Fruit fly (Drosophila melanogaster) whole organism, prepupa: ENCODE results near the gene CG6607.

Experiments used
- CG10631 ChIP-seq: fragments of 200-800 bp; sonication (Bioruptor generic); optimal IDR thresholded peaks from 2 replicates; lab custom pipeline; 2016; ENCODE audit warnings: missing biosample characterization, missing genetic modification characterization
- CG10669 ChIP-seq: fragments of 200-800 bp; sonication (Bioruptor generic); optimal IDR thresholded peaks from 3 replicates; lab custom pipeline; 2018; ENCODE audit warnings: missing biosample characterization, mild to moderate bottlenecking, missing genetic modification characterization, moderate library complexity
- CG11294 ChIP-seq: fragments of 200-800 bp; sonication (Bioruptor generic); IDR thresholded peaks from 2 replicates; pipeline ENCODE4 v1.3.6; 2022; ENCODE audit warnings: missing biosample characterization, missing genetic modification characterization
- CG11902 ChIP-seq: fragments of 200-800 bp; sonication (Bioruptor generic); optimal IDR thresholded peaks from 3 replicates; lab custom pipeline; 2016; ENCODE audit warnings: missing biosample characterization, missing genetic modification characterization
- CG1621 ChIP-seq: fragments of 200-800 bp; sonication (Bioruptor generic); optimal IDR thresholded peaks from 3 replicates; lab custom pipeline; 2018; ENCODE audit warnings: missing biosample characterization, mild to moderate bottlenecking, missing genetic modification characterization
- CG16779 ChIP-seq: fragments of 200-800 bp; sonication (Bioruptor generic); optimal IDR thresholded peaks from 3 replicates; lab custom pipeline; 2017; ENCODE audit warnings: missing biosample characterization, mild to moderate bottlenecking, missing genetic modification characterization
- CG32006 ChIP-seq: fragments of 200-800 bp; sonication (Bioruptor generic); optimal IDR thresholded peaks from 3 replicates; lab custom pipeline; 2017; ENCODE audit warnings: missing biosample characterization, mild to moderate bottlenecking, missing genetic modification characterization
- CG34406 ChIP-seq: fragments of 200-800 bp; sonication (Bioruptor generic); optimal IDR thresholded peaks from 3 replicates; lab custom pipeline; 2016; ENCODE audit warnings: missing biosample characterization, missing genetic modification characterization
- CG4318 ChIP-seq: fragments of 200-800 bp; sonication (Bioruptor generic); optimal IDR thresholded peaks from 3 replicates; lab custom pipeline; 2017; ENCODE audit warnings: missing biosample characterization, mild to moderate bottlenecking, missing genetic modification characterization
- CG6163 ChIP-seq: fragments of 200-800 bp; sonication (Bioruptor generic); IDR thresholded peaks from 3 replicates; pipeline ENCODE4 v1.3.6; 2022; ENCODE audit warnings: missing biosample characterization, missing genetic modification characterization
- CG6276 ChIP-seq: fragments of 200-800 bp; sonication (Bioruptor generic); optimal IDR thresholded peaks from 2 replicates; lab custom pipeline; 2017; ENCODE audit warnings: missing biosample characterization, mild to moderate bottlenecking, missing genetic modification characterization
- CG6792 ChIP-seq: fragments of 200-800 bp; sonication (Bioruptor generic); optimal IDR thresholded peaks from 3 replicates; lab custom pipeline; 2016; ENCODE audit warnings: missing biosample characterization, missing genetic modification characterization
- CG6808 ChIP-seq: fragments of 200-800 bp; sonication (Bioruptor generic); optimal IDR thresholded peaks from 3 replicates; lab custom pipeline; 2017; ENCODE audit warnings: missing biosample characterization, missing genetic modification characterization, mild to moderate bottlenecking, moderate library complexity, missing genetic modification reagents
- CG7368 ChIP-seq: fragments of 200-800 bp; sonication (Bioruptor generic); optimal IDR thresholded peaks from 3 replicates; lab custom pipeline; 2016; ENCODE audit warnings: missing biosample characterization, missing genetic modification characterization
- CG8119 ChIP-seq: fragments of 200-800 bp; sonication (Bioruptor generic); IDR thresholded peaks from 3 replicates; pipeline ENCODE4 v1.3.6; 2022; ENCODE audit warnings: missing biosample characterization, missing genetic modification characterization
- CG8632 ChIP-seq: fragments of 200-800 bp; sonication (Bioruptor generic); optimal IDR thresholded peaks from 3 replicates; lab custom pipeline; 2016; ENCODE audit warnings: missing biosample characterization, missing genetic modification characterization
- CG9139 ChIP-seq: fragments of 200-800 bp; sonication (Bioruptor generic); optimal IDR thresholded peaks from 3 replicates; lab custom pipeline; 2017; ENCODE audit warnings: missing biosample characterization, mild to moderate bottlenecking, missing genetic modification characterization
- Eip75B ChIP-seq: fragments of 200-800 bp; sonication (Bioruptor generic); optimal IDR thresholded peaks from 3 replicates; lab custom pipeline; 2016; ENCODE audit warnings: missing biosample characterization, missing genetic modification characterization
- Eip93F ChIP-seq: fragments of 200-800 bp; sonication (Bioruptor generic); optimal IDR thresholded peaks from 2 replicates; lab custom pipeline; 2016; ENCODE audit warnings: missing biosample characterization, mild to moderate bottlenecking, missing genetic modification characterization
- Ets21C ChIP-seq: fragments of 200-800 bp; sonication (Bioruptor generic); optimal IDR thresholded peaks from 3 replicates; lab custom pipeline; 2016; ENCODE audit warnings: missing biosample characterization, missing genetic modification characterization
- Ets96B ChIP-seq: fragments of 200-800 bp; optimal IDR thresholded peaks from 2 replicates; lab custom pipeline; 2019; ENCODE audit warnings: missing biosample characterization, mild to moderate bottlenecking, missing genetic modification characterization, moderate library complexity
- Gug ChIP-seq: fragments of 200-800 bp; sonication (Bioruptor generic); IDR thresholded peaks from 2 replicates; pipeline ENCODE4 v1.3.6; 2022; ENCODE audit warnings: missing biosample characterization, missing genetic modification characterization
- Hr39 ChIP-seq: fragments of 200-800 bp; sonication (Bioruptor generic); optimal IDR thresholded peaks from 2 replicates; lab custom pipeline; 2016; ENCODE audit warnings: missing biosample characterization, missing genetic modification characterization
- Hr4 ChIP-seq: fragments of 200-800 bp; sonication (Bioruptor generic); optimal IDR thresholded peaks from 3 replicates; lab custom pipeline; 2016; ENCODE audit warnings: missing biosample characterization, missing genetic modification characterization
- Lpt ChIP-seq: fragments of 200-800 bp; sonication (Bioruptor generic); optimal IDR thresholded peaks from 3 replicates; lab custom pipeline; 2016; ENCODE audit warnings: missing biosample characterization, missing genetic modification characterization
- OdsH ChIP-seq: fragments of 200-800 bp; sonication (Bioruptor generic); optimal IDR thresholded peaks from 3 replicates; lab custom pipeline; 2016; ENCODE audit warnings: missing biosample characterization, missing genetic modification characterization
- Smox ChIP-seq: fragments of 200-800 bp; sonication (Bioruptor generic); optimal IDR thresholded peaks from 3 replicates; lab custom pipeline; 2016; ENCODE audit warnings: missing biosample characterization, missing genetic modification characterization
- Sox102F ChIP-seq: fragments of 200-800 bp; sonication (Bioruptor generic); optimal IDR thresholded peaks from 2 replicates; lab custom pipeline; 2016; ENCODE audit warnings: missing biosample characterization, mild to moderate bottlenecking, missing genetic modification characterization
- Sox14 ChIP-seq: fragments of 200-800 bp; sonication (Bioruptor generic); optimal IDR thresholded peaks from 3 replicates; lab custom pipeline; 2016; ENCODE audit warnings: missing biosample characterization, missing genetic modification characterization
- Sox15 ChIP-seq: fragments of 200-800 bp; sonication (Bioruptor generic); optimal IDR thresholded peaks from 3 replicates; lab custom pipeline; 2016; ENCODE audit warnings: missing biosample characterization, missing genetic modification characterization
- dac ChIP-seq: fragments of 200-800 bp; sonication (Bioruptor generic); optimal IDR thresholded peaks from 2 replicates; lab custom pipeline; 2017; ENCODE audit warnings: missing biosample characterization, mild to moderate bottlenecking, missing genetic modification characterization
- dsx ChIP-seq: fragments of 200-800 bp; optimal IDR thresholded peaks from 3 replicates; lab custom pipeline; 2019; ENCODE audit warnings: missing biosample characterization, mild to moderate bottlenecking, missing genetic modification characterization, moderate library complexity; ENCODE audit not compliant: poor library complexity, severe bottlenecking
- esn ChIP-seq: fragments of 200-800 bp; sonication (Bioruptor generic); optimal IDR thresholded peaks from 2 replicates; lab custom pipeline; 2016; ENCODE audit warnings: missing biosample characterization, mild to moderate bottlenecking, missing genetic modification characterization, moderate library complexity
- fd85E ChIP-seq: fragments of 200-800 bp; sonication (Bioruptor generic); optimal IDR thresholded peaks from 3 replicates; lab custom pipeline; 2016; ENCODE audit warnings: missing biosample characterization, missing genetic modification characterization
- fkh ChIP-seq: fragments of 200-800 bp; sonication (Bioruptor generic); optimal IDR thresholded peaks from 3 replicates; lab custom pipeline; 2017; ENCODE audit warnings: missing biosample characterization, mild to moderate bottlenecking, missing genetic modification characterization, moderate library complexity
- net ChIP-seq: fragments of 200-800 bp; sonication (Bioruptor generic); optimal IDR thresholded peaks from 3 replicates; lab custom pipeline; 2016; ENCODE audit warnings: missing biosample characterization, missing genetic modification characterization
- salr ChIP-seq, 2 experiments: fragments of 200-800 bp; sonication (Bioruptor generic); optimal IDR thresholded peaks; 3 replicates each; lab custom pipeline; 2016 to 2018; ENCODE audit warnings: missing biosample characterization in 2 of 2, missing genetic modification characterization in 2 of 2, mild to moderate bottlenecking in 1 of 2
- svp ChIP-seq: fragments of 200-800 bp; sonication (Bioruptor generic); peaks from one replicate; lab custom pipeline; 2016; ENCODE audit warnings: missing biosample characterization, missing genetic modification characterization
- vri ChIP-seq: fragments of 200-800 bp; sonication (Bioruptor generic); optimal IDR thresholded peaks from 3 replicates; lab custom pipeline; 2016; ENCODE audit warnings: missing biosample characterization, mild to moderate bottlenecking, missing genetic modification characterization

CG6607 gene

DNA sequence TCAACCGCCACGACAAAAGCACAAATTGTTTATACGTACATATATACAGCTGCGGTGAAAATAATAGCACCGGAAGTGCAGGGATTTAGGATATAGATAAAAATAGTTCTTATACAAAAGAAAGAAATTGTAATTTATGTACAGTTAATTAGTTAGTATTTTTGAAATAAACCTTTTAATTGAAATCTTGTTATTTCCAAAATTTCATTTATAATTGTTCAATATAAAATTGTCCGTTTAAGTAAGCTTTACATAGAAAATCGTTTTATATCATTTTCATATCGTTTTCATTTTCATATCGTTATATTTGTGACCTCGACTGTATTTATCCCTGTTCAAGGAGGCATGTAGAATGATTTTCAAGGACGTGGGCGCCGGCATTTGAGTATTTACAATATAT lies 46.3 kb downstream of the CG6607 start (continued):
- TF ChIP-seq Eip93F (no peak), CG34406 (GFP tag; lab: Kevin White, UChicago) (peak; percentile 45), CG16779 (no peak), CG11902 (GFP tag; lab: Kevin White, UChicago) (no peak), CG9139 (GFP tag; lab: Kevin White, UChicago) (no peak), Hr39 (GFP tag; lab: Kevin White, UChicago) (no peak), OdsH (GFP tag; lab: Kevin White, UChicago) (peak; percentile 29), Sox15 (GFP tag; lab: Kevin White, UChicago) (no peak), CG8632 (peak; percentile 55), Gug (GFP tag; lab: Robert Waterston, UW) (no peak), CG6276 (GFP tag; lab: Kevin White, UChicago) (no peak), vri (GFP tag; lab: Kevin White, UChicago) (no peak), CG6163 (GFP tag; lab: Robert Waterston, UW) (peak; percentile 27; the same call in 1 of the 3 replicates), CG32006 (GFP tag; lab: Kevin White, UChicago) (peak; percentile 17), Sox102F (GFP tag; lab: Kevin White, UChicago) (peak; percentile 4), CG6808 (peak; percentile 33), Lpt (GFP tag; lab: Kevin White, UChicago) (no peak), svp (GFP tag; lab: Kevin White, UChicago) (peak; percentile 76), CG7368 (GFP tag; lab: Kevin White, UChicago) (no peak), dsx (peak; percentile 57), dac (GFP tag; lab: Kevin White, UChicago) (no peak), salr (GFP tag; optimal IDR thresholded peaks at IDR 0.05; lab: Kevin White, UChicago) (peak in 1 of 2 experiments; percentile 8), CG10631 (GFP tag; lab: Kevin White, UChicago) (peak; percentile 27), Hr4 (GFP tag; lab: Kevin White, UChicago) (no peak), fkh (GFP tag; lab: Kevin White, UChicago) (no peak), CG8119 (GFP tag; lab: Robert Waterston, UW) (no peak), CG10669 (GFP tag; lab: Kevin White, UChicago) (peak; percentile 18), Ets96B (tag; lab: Kevin White, UChicago) (peak; percentile 68), CG1621 (tag; lab: Kevin White, UChicago) (no peak), fd85E (GFP tag; lab: Kevin White, UChicago) (no peak), esn (GFP tag; lab: Kevin White, UChicago) (peak; percentile 61), CG4318 (GFP tag; lab: Kevin White, UChicago) (no peak), Ets21C (GFP tag; lab: Kevin White, UChicago) (no peak), Smox (GFP tag; lab: Kevin White, UChicago) (peak; percentile 52)

dm6 chr3R:24575109-24575508 lies 47.3 kb downstream of the CG6607 start:
- TF ChIP-seq Eip75B = no peak
- TF ChIP-seq net (GFP tag; lab: Kevin White, UChicago) = no peak

dm6 chr3R:24575787-24576413 lies 48.1 kb downstream of the CG6607 start:
- TF ChIP-seq CG6792 (GFP tag; lab: Kevin White, UChicago) (no peak), CG8119 (GFP tag; lab: Robert Waterston, UW) (no peak), dsx (no peak), Ets21C (GFP tag; lab: Kevin White, UChicago) (no peak), CG11294 (GFP tag; lab: Robert Waterston, UW) (no peak), Eip93F (peak; percentile 46), Sox14 (GFP tag; lab: Kevin White, UChicago) (no peak), CG9139 (GFP tag; lab: Kevin White, UChicago) (no peak), svp (GFP tag; lab: Kevin White, UChicago) (peak; percentile 57), CG7368 (GFP tag; lab: Kevin White, UChicago) (no peak), vri (GFP tag; lab: Kevin White, UChicago) (peak; percentile 61), Hr4 (GFP tag; lab: Kevin White, UChicago) (no peak), CG11902 (GFP tag; lab: Kevin White, UChicago) (no peak)
